Fruit fly (Drosophila melanogaster) whole organism, pupa: ENCODE measurements around the gene ghi.

ENCODE experiments used
- CG10348 ChIP-seq: fragments of 200-800 bp; sonication (Bioruptor generic); IDR thresholded peaks from 2 replicates; pipeline ENCODE4 v1.3.6; 2022; ENCODE audit warnings: missing biosample characterization, missing genetic modification characterization
- CG12605 ChIP-seq: fragments of 200-800 bp; sonication (Bioruptor generic); IDR thresholded peaks from 2 replicates; pipeline ENCODE4 v1.3.6; 2022; ENCODE audit warnings: missing biosample characterization, missing genetic modification characterization
- CG13204 ChIP-seq: fragments of 200-800 bp; sonication (Bioruptor generic); optimal IDR thresholded peaks from 2 replicates; lab custom pipeline; 2018; ENCODE audit warnings: missing biosample characterization, mild to moderate bottlenecking, missing genetic modification characterization, moderate library complexity
- CG14655 ChIP-seq: fragments of 200-800 bp; sonication (Bioruptor generic); optimal IDR thresholded peaks from 3 replicates; lab custom pipeline; 2017; ENCODE audit warnings: mild to moderate bottlenecking, missing biosample characterization, missing genetic modification reagents, missing genetic modification characterization
- CG15710 ChIP-seq: fragments of 200-800 bp; sonication (Bioruptor generic); optimal IDR thresholded peaks from 2 replicates; lab custom pipeline; 2018; ENCODE audit warnings: missing biosample characterization, mild to moderate bottlenecking, missing genetic modification characterization, moderate library complexity
- CG17806 ChIP-seq: fragments of 200-800 bp; sonication (Bioruptor generic); optimal IDR thresholded peaks from 2 replicates; lab custom pipeline; 2018; ENCODE audit warnings: missing biosample characterization, mild to moderate bottlenecking, missing genetic modification characterization, moderate library complexity
- CG32121 ChIP-seq: fragments of 200-800 bp; sonication (Bioruptor generic); IDR thresholded peaks from 2 replicates; pipeline ENCODE4 v1.3.6; 2022; ENCODE audit warnings: missing biosample characterization, missing genetic modification characterization
- CG34367 ChIP-seq: fragments of 200-800 bp; sonication (Bioruptor generic); optimal IDR thresholded peaks from 2 replicates; lab custom pipeline; 2018; ENCODE audit warnings: missing biosample characterization, mild to moderate bottlenecking, missing genetic modification characterization
- CG4496 ChIP-seq: fragments of 200-800 bp; sonication (Bioruptor generic); IDR thresholded peaks from 3 replicates; pipeline ENCODE4 v1.3.6; 2022; ENCODE audit warnings: missing biosample characterization, missing genetic modification characterization
- CG8159 ChIP-seq: fragments of 200-800 bp; sonication (Bioruptor generic); optimal IDR thresholded peaks from 3 replicates; lab custom pipeline; 2018; ENCODE audit warnings: missing biosample characterization, mild to moderate bottlenecking, missing genetic modification characterization, moderate library complexity
- CG8301 ChIP-seq: fragments of 200-800 bp; sonication (Bioruptor generic); optimal IDR thresholded peaks from 2 replicates; lab custom pipeline; 2018; ENCODE audit warnings: missing biosample characterization, mild to moderate bottlenecking, missing genetic modification characterization
- CG9948 ChIP-seq: fragments of 200-800 bp; sonication (Bioruptor generic); optimal IDR thresholded peaks from 2 replicates; lab custom pipeline; 2018; ENCODE audit warnings: missing biosample characterization, mild to moderate bottlenecking, missing genetic modification characterization, moderate library complexity
- D1 ChIP-seq: fragments of 200-800 bp; sonication (Bioruptor generic); optimal IDR thresholded peaks from 2 replicates; lab custom pipeline; 2018; ENCODE audit warnings: missing biosample characterization, mild to moderate bottlenecking, missing genetic modification characterization, moderate library complexity
- EcR ChIP-seq: fragments of 200-800 bp; sonication (Bioruptor generic); optimal IDR thresholded peaks from 3 replicates; lab custom pipeline; 2019; ENCODE audit warnings: missing biosample characterization, missing genetic modification characterization, mild to moderate bottlenecking, moderate library complexity, missing genetic modification reagents
- Ets98B ChIP-seq: fragments of 200-800 bp; sonication (Bioruptor generic); IDR thresholded peaks from 2 replicates; pipeline ENCODE4 v1.3.6; 2022; ENCODE audit warnings: missing biosample characterization, missing genetic modification characterization
- Pif1A ChIP-seq: fragments of 200-800 bp; sonication (Bioruptor generic); optimal IDR thresholded peaks from 3 replicates; lab custom pipeline; 2016; ENCODE audit warnings: missing biosample characterization, missing genetic modification characterization
- Pif1B ChIP-seq: fragments of 200-800 bp; sonication (Bioruptor generic); optimal IDR thresholded peaks from 3 replicates; lab custom pipeline; 2016; ENCODE audit warnings: missing biosample characterization, missing genetic modification characterization
- Snoo ChIP-seq: fragments of 200-800 bp; sonication (Bioruptor generic); optimal IDR thresholded peaks from 3 replicates; lab custom pipeline; 2017; ENCODE audit warnings: missing biosample characterization, mild to moderate bottlenecking, missing genetic modification characterization, inconsistent platforms
- fd96Ca ChIP-seq: fragments of 200-800 bp; sonication (Bioruptor generic); IDR thresholded peaks from 3 replicates; pipeline ENCODE4 v1.3.6; 2022; ENCODE audit warnings: missing biosample characterization, missing genetic modification characterization
- gl ChIP-seq: fragments of 200-800 bp; sonication (Bioruptor generic); optimal IDR thresholded peaks from 2 replicates; lab custom pipeline; 2018; ENCODE audit warnings: missing biosample characterization, mild to moderate bottlenecking, missing genetic modification characterization
- rn ChIP-seq: fragments of 200-800 bp; sonication (Bioruptor generic); IDR thresholded peaks from 2 replicates; pipeline ENCODE4 v1.3.6; 2022; ENCODE audit warnings: missing biosample characterization, missing genetic modification characterization

ghi gene

DNA sequence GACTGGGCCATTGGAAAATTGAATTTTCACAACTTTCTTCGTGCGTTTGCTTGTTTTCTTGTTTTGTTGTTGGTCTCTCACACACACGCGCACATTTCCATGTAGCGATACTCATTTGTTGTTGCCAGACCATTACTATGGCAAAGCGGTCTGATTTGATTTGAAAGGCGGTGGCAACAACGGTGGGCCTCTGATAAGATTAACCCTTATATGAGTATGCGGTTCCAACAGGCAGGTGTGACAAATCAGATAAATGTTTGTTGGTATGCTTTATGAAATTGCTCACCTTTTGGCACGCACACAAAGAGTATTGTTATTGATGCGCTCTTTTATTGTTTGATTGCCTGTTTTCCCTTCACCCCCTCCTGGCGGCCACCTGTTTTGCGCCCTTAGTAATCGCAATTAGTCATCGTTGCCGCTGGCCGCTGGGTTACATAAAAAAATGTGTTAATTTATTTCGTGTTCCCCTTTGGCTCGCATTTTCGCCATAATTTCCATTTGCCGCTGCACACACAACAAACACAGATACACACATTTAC, 4.4 kb upstream of the ghi start:
- TF ChIP-seq fd96Ca (GFP tag; lab: Robert Waterston, UW) = 0 out of 3 replicates have a peak, but pooled peaks have one; percentile 27
- peak; percentile 23; the same call in 1 of the 2 replicates for TF ChIP-seq CG12605 (GFP tag; lab: Robert Waterston, UW)
- 0 out of 2 replicates have a peak, but pooled peaks have one; percentile 7 for TF ChIP-seq CG32121 (GFP tag; lab: Robert Waterston, UW)
- TF ChIP-seq D1 = no peak
- TF ChIP-seq CG4496 (GFP tag; lab: Robert Waterston, UW) = 0 out of 3 replicates have a peak, but pooled peaks have one; percentile 37
- TF ChIP-seq CG15710 (tag; lab: Kevin White, UChicago) = no peak
- TF ChIP-seq Snoo (tag; lab: Kevin White, UChicago) = no peak
- TF ChIP-seq EcR (GFP tag; lab: Kevin White, UChicago) = no peak
- TF ChIP-seq CG13204 = no peak
- no peak for TF ChIP-seq CG17806 (tag; lab: Kevin White, UChicago)
- no peak for TF ChIP-seq gl (tag; lab: Kevin White, UChicago)
- no peak for TF ChIP-seq Pif1B (GFP tag; lab: Kevin White, UChicago)
- no peak for TF ChIP-seq CG14655 (GFP tag; lab: Kevin White, UChicago)
- TF ChIP-seq Ets98B = peak; percentile 5; the same call in 1 of the 2 replicates
- TF ChIP-seq CG34367 (tag; lab: Kevin White, UChicago) = no peak
- no peak for TF ChIP-seq CG9948 (tag; lab: Kevin White, UChicago)
- no peak for TF ChIP-seq rn (GFP tag; lab: Robert Waterston, UW)
- no peak for TF ChIP-seq CG10348 (GFP tag; lab: Robert Waterston, UW)
- no peak for TF ChIP-seq Pif1A (GFP tag; lab: Kevin White, UChicago)
- TF ChIP-seq CG8159 (tag; lab: Kevin White, UChicago) = no peak
- no peak for TF ChIP-seq CG8301
- TF ChIP-seq, all 21 proteins: peak for 5

DNA sequence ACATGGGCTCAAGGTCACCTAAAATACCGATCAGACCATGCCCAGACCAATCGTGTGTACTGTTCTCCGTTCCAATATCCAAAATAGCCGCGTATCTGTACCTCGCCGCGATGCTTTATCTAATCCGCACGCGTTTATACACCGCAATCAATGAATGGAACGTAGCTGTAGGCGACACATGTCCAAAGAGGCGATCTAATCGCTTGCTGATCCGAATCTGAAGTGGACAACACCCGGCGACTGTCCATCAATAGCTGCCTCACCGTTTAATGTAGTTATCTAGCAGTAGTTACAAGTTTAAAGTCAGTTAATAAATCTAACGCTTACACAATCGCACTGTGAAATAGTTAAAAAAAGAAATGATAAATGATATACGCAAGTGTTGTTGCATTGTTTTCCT, 746 bp downstream of the ghi start:
- TF ChIP-seq Pif1A (GFP tag; lab: Kevin White, UChicago) = no peak
- TF ChIP-seq CG4496 (GFP tag; lab: Robert Waterston, UW) = 0 out of 3 replicates have a peak, but pooled peaks have one; percentile 6
- TF ChIP-seq D1 = no peak
- no peak for TF ChIP-seq EcR (GFP tag; lab: Kevin White, UChicago)
- no peak for TF ChIP-seq CG15710 (tag; lab: Kevin White, UChicago)
- TF ChIP-seq fd96Ca (GFP tag; lab: Robert Waterston, UW) = no peak
- TF ChIP-seq CG12605 (GFP tag; lab: Robert Waterston, UW) = no peak
- no peak for TF ChIP-seq Ets98B

DNA sequence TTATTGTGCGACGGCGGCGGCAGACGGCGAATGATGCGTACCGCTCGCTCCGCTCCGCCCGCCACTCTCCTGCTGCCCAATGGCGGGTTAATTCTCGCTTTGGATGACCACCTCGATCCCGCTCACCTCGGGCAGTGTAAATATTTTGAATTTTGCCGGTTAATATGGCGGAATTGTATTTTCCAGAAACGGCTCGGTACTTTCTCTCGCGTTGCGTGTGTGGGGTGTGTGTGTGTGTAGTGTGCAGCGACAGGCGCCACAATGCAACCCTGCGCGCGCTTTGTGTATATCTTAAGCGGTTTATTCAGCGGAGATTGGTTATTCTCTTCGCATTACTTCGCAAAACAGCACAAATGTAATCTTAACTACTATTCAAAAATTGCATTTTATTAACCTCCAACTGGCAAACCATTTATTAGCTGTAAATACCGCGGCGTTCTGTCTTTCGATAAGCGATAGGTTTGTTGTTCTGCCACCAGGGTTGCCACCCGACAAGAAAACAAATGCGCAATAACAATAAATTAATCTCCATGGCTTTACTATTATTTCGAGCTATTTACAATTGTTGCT, 4.2 kb downstream of the ghi start, which contains the start of the genes phol and CG3552:
phol (minus strand) TSS at position 463 of the 570 bp plus-strand sequence.
CG3552 (plus strand) TSS at position 500 of the 570 bp plus-strand sequence.
- no peak for TF ChIP-seq CG15710 (tag; lab: Kevin White, UChicago)
- TF ChIP-seq Pif1A (GFP tag; lab: Kevin White, UChicago) = no peak
- no peak for TF ChIP-seq Snoo (tag; lab: Kevin White, UChicago)
- no peak for TF ChIP-seq Pif1B (GFP tag; lab: Kevin White, UChicago)
- no peak for TF ChIP-seq Ets98B
- TF ChIP-seq CG4496 (GFP tag; lab: Robert Waterston, UW) = 0 out of 3 replicates have a peak, but pooled peaks have one; percentile 19
- TF ChIP-seq fd96Ca (GFP tag; lab: Robert Waterston, UW) = no peak
- TF ChIP-seq CG12605 (GFP tag; lab: Robert Waterston, UW) = no peak

DNA sequence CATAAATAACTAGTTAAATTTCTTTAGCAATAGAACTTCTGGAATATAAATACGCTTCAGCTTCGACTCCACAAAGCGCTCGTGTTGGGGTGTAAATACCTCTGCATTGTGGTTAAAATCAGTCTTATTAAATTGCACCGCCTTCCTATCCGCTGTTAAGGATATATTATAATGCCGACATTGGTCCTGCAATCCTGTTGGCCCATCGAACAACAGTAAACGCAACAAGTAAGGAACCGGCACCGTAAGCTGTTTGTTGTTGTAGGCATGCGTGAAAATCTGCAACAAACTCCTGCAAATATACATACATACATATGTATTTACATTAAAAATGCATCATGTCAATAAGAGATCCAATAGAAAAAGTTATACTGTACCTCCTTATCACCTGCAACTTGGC, 4.7 kb downstream of the ghi start:
- no peak for TF ChIP-seq CG14655 (GFP tag; lab: Kevin White, UChicago)
- TF ChIP-seq Ets98B = no peak
- TF ChIP-seq D1 = no peak
- no peak for TF ChIP-seq rn (GFP tag; lab: Robert Waterston, UW)

DNA sequence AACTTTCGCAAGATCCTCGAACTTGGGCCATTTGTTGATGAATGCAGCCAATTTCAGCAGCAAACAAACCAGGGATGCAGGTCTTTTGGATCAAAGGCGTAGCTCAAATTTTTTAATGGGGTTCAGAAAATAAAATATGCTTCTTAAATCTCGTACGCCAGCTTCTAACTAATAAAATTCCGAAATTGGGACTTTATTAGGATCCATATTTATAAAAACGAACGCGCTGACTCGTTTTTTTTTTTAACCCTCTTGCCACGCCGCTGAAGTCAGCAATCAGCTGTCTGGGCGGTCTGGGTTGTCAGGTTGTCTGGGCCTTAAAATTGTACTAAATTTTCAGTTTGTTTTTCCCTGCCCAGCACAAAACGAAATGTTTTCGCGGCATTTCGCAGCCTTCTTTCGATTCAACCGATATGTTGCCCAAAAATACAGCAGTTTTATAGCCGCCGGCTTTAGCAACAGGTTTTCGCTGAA, 6.0 kb downstream of the ghi start, which contains the start of gene CG3437:
CG3437 (minus strand) TSS at position 51 of the 474 bp plus-strand sequence.
- peak; percentile 98 for TF ChIP-seq gl (tag; lab: Kevin White, UChicago)
- TF ChIP-seq EcR (GFP tag; lab: Kevin White, UChicago) = peak; percentile 56
- peak; percentile 99 for TF ChIP-seq CG34367 (tag; lab: Kevin White, UChicago)
- no peak for TF ChIP-seq D1
- TF ChIP-seq CG12605 (GFP tag; lab: Robert Waterston, UW) = peak; percentile 100
- TF ChIP-seq CG32121 (GFP tag; lab: Robert Waterston, UW) = peak; percentile 100
- TF ChIP-seq CG13204 = peak; percentile 98
- TF ChIP-seq CG15710 (tag; lab: Kevin White, UChicago) = peak; percentile 100
- TF ChIP-seq Snoo (tag; lab: Kevin White, UChicago) = peak; percentile 99
- TF ChIP-seq CG9948 (tag; lab: Kevin White, UChicago) = peak; percentile 100
- peak; percentile 100 for TF ChIP-seq fd96Ca (GFP tag; lab: Robert Waterston, UW)
- peak; percentile 100 for TF ChIP-seq CG14655 (GFP tag; lab: Kevin White, UChicago)
- TF ChIP-seq rn (GFP tag; lab: Robert Waterston, UW) = peak; percentile 100
- TF ChIP-seq CG4496 (GFP tag; lab: Robert Waterston, UW) = peak; percentile 100
- TF ChIP-seq CG10348 (GFP tag; lab: Robert Waterston, UW) = peak; percentile 99
- peak; percentile 99 for TF ChIP-seq CG17806 (tag; lab: Kevin White, UChicago)
- TF ChIP-seq Pif1B (GFP tag; lab: Kevin White, UChicago) = peak; percentile 99
- peak; percentile 100 for TF ChIP-seq Ets98B
- TF ChIP-seq Pif1A (GFP tag; lab: Kevin White, UChicago) = peak; percentile 100
- peak; percentile 100 for TF ChIP-seq CG8301
- peak; percentile 99 for TF ChIP-seq CG8159 (tag; lab: Kevin White, UChicago)
- TF ChIP-seq, all 21 proteins: peak for 20
